Worm (Caenorhabditis elegans) whole organism, mixed stage, embryonic: ENCODE data around the gene clec-64.

ENCODE experiments used
- nhr-28 ChIP-seq: fragments of 150-350 bp; optimal IDR thresholded peaks from 2 replicates; lab custom pipeline; 2014; ENCODE audit warnings: missing biosample characterization, missing genetic modification characterization
- unc-62 ChIP-seq: fragments of 150-350 bp; optimal IDR thresholded peaks from 2 replicates; lab custom pipeline; 2014; ENCODE audit warnings: missing biosample characterization, missing genetic modification reagents, missing genetic modification characterization
- ztf-11 ChIP-seq: fragments of 150-350 bp; optimal IDR thresholded peaks from 2 replicates; lab custom pipeline; 2014; ENCODE audit warnings: missing biosample characterization, missing genetic modification characterization

DNA sequence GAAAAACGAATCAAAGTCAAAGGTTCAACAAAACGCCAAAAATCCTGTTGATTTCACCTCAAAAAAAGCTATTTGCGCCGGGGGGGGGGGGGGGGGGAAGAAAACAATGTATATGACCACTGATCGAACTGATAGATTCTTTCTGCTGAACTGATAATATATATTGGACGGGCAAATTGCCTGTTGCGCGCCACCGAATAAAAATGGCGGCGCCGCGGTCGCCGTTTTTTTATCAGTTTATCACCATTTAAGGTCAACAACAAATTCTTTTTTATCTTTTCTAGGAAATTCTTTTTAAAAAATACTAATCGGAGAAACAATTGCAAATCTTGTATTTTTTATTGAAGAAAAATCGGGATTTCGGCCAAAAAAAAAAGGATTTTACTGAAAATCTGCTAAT lies 18.3 kb upstream of the clec-64 start:
- no peak for TF ChIP-seq ztf-11 (tag; lab: Kevin White, UChicago)
- no peak for TF ChIP-seq unc-62 (GFP tag; lab: Kevin White, UChicago)
- TF ChIP-seq nhr-28 (tag; lab: Kevin White, UChicago): no peak
